Fruit fly (Drosophila melanogaster): ENCODE data around the gene mtSSB.
A peak's percentile ranks its signal among the peaks of the same experiment; 100 is the strongest.

mtSSB gene

dm6 chr3R:16230080-16230670 lies 25.1 kb upstream of the mtSSB start (continued):
- TF ChIP-seq CG18619 (GFP tag; optimal IDR thresholded peaks at IDR 0.05) (no peak), crp (GFP tag; optimal IDR thresholded peaks at IDR 0.05) (no peak), CG2116 (GFP tag; optimal IDR thresholded peaks at IDR 0.05) (no peak), Hmr (GFP tag; optimal IDR thresholded peaks at IDR 0.05) (peak; percentile 50), CG33213 (GFP tag; optimal IDR thresholded peaks at IDR 0.05) (peak; percentile 4), CG1233 (GFP tag; optimal IDR thresholded peaks at IDR 0.05) (peak; percentile 6), Hr78 (GFP tag; optimal IDR thresholded peaks at IDR 0.05) (peak in 1 of 2 experiments; percentile 29), Blimp-1 (GFP tag; optimal IDR thresholded peaks at IDR 0.05) (peak; percentile 85), gem (tag; optimal IDR thresholded peaks at IDR 0.05) (peak; percentile 20), ato (GFP tag; IDR thresholded peaks at IDR 0.05; ENCODE audit: partially characterized antibody) (no peak), ara (GFP tag; IDR thresholded peaks at IDR 0.05) (no peak), sd (tag; optimal IDR thresholded peaks at IDR 0.05) (peak; percentile 97), HmgZ (tag; optimal IDR thresholded peaks at IDR 0.05) (peak; percentile 36), Eip74EF (GFP tag; optimal IDR thresholded peaks at IDR 0.05) (peak in 1 of 2 experiments; percentile 74), pnt (GFP tag; optimal IDR thresholded peaks at IDR 0.05) (no peak), Med (GFP tag) (peak; percentile 85), CG9797 (GFP tag; optimal IDR thresholded peaks at IDR 0.05) (no peak), Usf (GFP tag; optimal IDR thresholded peaks at IDR 0.05) (no peak), exex (tag; optimal IDR thresholded peaks at IDR 0.05) (peak; percentile 63), CG10543 (GFP tag; optimal IDR thresholded peaks at IDR 0.05) (peak; percentile 76), CG8089 (GFP tag; optimal IDR thresholded peaks at IDR 0.05) (no peak), wek (GFP tag; optimal IDR thresholded peaks at IDR 0.05) (no peak), CG32767 (GFP tag; IDR thresholded peaks at IDR 0.05) (no peak), wor (GFP tag; IDR thresholded peaks at IDR 0.05) (no peak), CG10147 (GFP tag; optimal IDR thresholded peaks at IDR 0.05) (peak; percentile 3), CG8281 (tag; optimal IDR thresholded peaks at IDR 0.05) (peak; percentile 27), CG8290 (GFP tag; optimal IDR thresholded peaks at IDR 0.05) (no peak), CG8290 (tag; optimal IDR thresholded peaks at IDR 0.05) (peak in 1 of 2 experiments; percentile 4), Spps (tag; optimal IDR thresholded peaks at IDR 0.05) (no peak), CG12236 (GFP tag; optimal IDR thresholded peaks at IDR 0.05) (no peak), lilli (GFP tag; optimal IDR thresholded peaks at IDR 0.05) (peak; percentile 2), cwo (GFP tag; optimal IDR thresholded peaks at IDR 0.05) (peak; percentile 86), Pdp1 (GFP tag; optimal IDR thresholded peaks at IDR 0.05) (peak in 1 of 2 experiments; percentile 95), da (GFP tag; optimal IDR thresholded peaks at IDR 0.05) (no peak), gro (GFP tag; optimal IDR thresholded peaks at IDR 0.05) (peak; percentile 91), CG13894 (tag; optimal IDR thresholded peaks at IDR 0.05) (peak; percentile 23), sqz (GFP tag; optimal IDR thresholded peaks at IDR 0.05) (peak; percentile 46), CG13775 (GFP tag; optimal IDR thresholded peaks at IDR 0.05) (no peak), CG2678 (tag; optimal IDR thresholded peaks at IDR 0.05) (peak; percentile 31), maf-S (GFP tag; optimal IDR thresholded peaks at IDR 0.05) (peak; percentile 1), sug (tag; optimal IDR thresholded peaks at IDR 0.05) (peak; percentile 94)

Measured in whole organism, embryonic.